Fruit fly (Drosophila melanogaster): ENCODE results near the gene CG11570.
A peak's percentile ranks its signal among the peaks of the same experiment; 100 is the strongest.

The CG11570 gene

dm6 chr3L:11972879-11973278 is 15.3 kb upstream of the CG11570 start, which contains the start of gene Muc68E:
Gene Muc68E (minus strand): TSS chr3L:11972979.
- TF ChIP-seq pan (optimal IDR thresholded peaks at IDR 0.05) (no peak), CG8478 (optimal IDR thresholded peaks at IDR 0.05) (no peak)

dm6 chr3L:11966104-11966503 is 8.5 kb upstream of the CG11570 start, which contains the start of gene prc:
Gene prc (minus strand): TSS chr3L:11966131.
- TF ChIP-seq CG8478 (optimal IDR thresholded peaks at IDR 0.05) (no peak), psq (optimal IDR thresholded peaks at IDR 0.05) (no peak), EcR (GFP tag; optimal IDR thresholded peaks at IDR 0.05) (no peak), usp (GFP tag; optimal IDR thresholded peaks at IDR 0.05) (no peak), Dll (optimal IDR thresholded peaks at IDR 0.05) (no peak), pan (optimal IDR thresholded peaks at IDR 0.05) (no peak)

dm6 chr3L:11953783-11954182 is 3.8 kb downstream of the CG11570 start, which contains the start of gene CG7248:
Gene CG7248 (plus strand): TSS chr3L:11954083.
- no peak for TF ChIP-seq EcR (GFP tag; optimal IDR thresholded peaks at IDR 0.05)
- no peak for TF ChIP-seq pan (optimal IDR thresholded peaks at IDR 0.05)
- no peak for TF ChIP-seq CG8478 (optimal IDR thresholded peaks at IDR 0.05)
- no peak for TF ChIP-seq psq (optimal IDR thresholded peaks at IDR 0.05)
- TF ChIP-seq usp (GFP tag; optimal IDR thresholded peaks at IDR 0.05), result no peak
- TF ChIP-seq Dll (optimal IDR thresholded peaks at IDR 0.05), result no peak

- no peak for TF ChIP-seq Dll (optimal IDR thresholded peaks at IDR 0.05)
- no peak for TF ChIP-seq usp (GFP tag; optimal IDR thresholded peaks at IDR 0.05)
- no peak for TF ChIP-seq pan (optimal IDR thresholded peaks at IDR 0.05)
- TF ChIP-seq psq (optimal IDR thresholded peaks at IDR 0.05), result no peak
- TF ChIP-seq EcR (GFP tag; optimal IDR thresholded peaks at IDR 0.05), result no peak
- TF ChIP-seq CG8478 (optimal IDR thresholded peaks at IDR 0.05), result no peak
These were observed 4.4 kb downstream of the CG11570 start, which contains the start of gene obst-G for dm6 chr3L:11953217-11953616. Gene obst-G (minus strand): TSS chr3L:11953317.

dm6 chr3L:11949539-11949938 is 8.0 kb downstream of the CG11570 start, which contains the start of gene CG17826:
Gene CG17826 (plus strand): TSS chr3L:11949839.
- TF ChIP-seq psq (optimal IDR thresholded peaks at IDR 0.05) (no peak), EcR (GFP tag; optimal IDR thresholded peaks at IDR 0.05) (no peak), usp (GFP tag; optimal IDR thresholded peaks at IDR 0.05) (no peak), pan (optimal IDR thresholded peaks at IDR 0.05) (no peak)

dm6 chr3L:11947357-11947756 is 10.2 kb downstream of the CG11570 start, which contains the start of gene CG7252:
Gene CG7252 (plus strand): TSS chr3L:11947675.
- TF ChIP-seq EcR (GFP tag; optimal IDR thresholded peaks at IDR 0.05) (no peak), pan (optimal IDR thresholded peaks at IDR 0.05) (no peak), CG8478 (optimal IDR thresholded peaks at IDR 0.05) (no peak), Dll (optimal IDR thresholded peaks at IDR 0.05) (no peak), psq (optimal IDR thresholded peaks at IDR 0.05) (no peak), usp (GFP tag; optimal IDR thresholded peaks at IDR 0.05) (no peak)

- TF ChIP-seq usp (GFP tag; optimal IDR thresholded peaks at IDR 0.05), result no peak
- no peak for TF ChIP-seq CG8478 (optimal IDR thresholded peaks at IDR 0.05)
- TF ChIP-seq Dll (optimal IDR thresholded peaks at IDR 0.05), result no peak
- TF ChIP-seq psq (optimal IDR thresholded peaks at IDR 0.05), result no peak
- no peak for TF ChIP-seq EcR (GFP tag; optimal IDR thresholded peaks at IDR 0.05)
- TF ChIP-seq pan (optimal IDR thresholded peaks at IDR 0.05), result no peak
These were observed 12.8 kb downstream of the CG11570 start, which contains the start of gene CG5883 for dm6 chr3L:11944752-11945151. Gene CG5883 (minus strand): TSS chr3L:11944852.

dm6 chr3L:11941612-11942011 is 16.0 kb downstream of the CG11570 start, which contains the start of gene Rpt4R:
Gene Rpt4R (plus strand): TSS chr3L:11941912.
- TF ChIP-seq pan (optimal IDR thresholded peaks at IDR 0.05) (no peak), CG8478 (optimal IDR thresholded peaks at IDR 0.05) (no peak), psq (optimal IDR thresholded peaks at IDR 0.05) (no peak), usp (GFP tag; optimal IDR thresholded peaks at IDR 0.05) (no peak), EcR (GFP tag; optimal IDR thresholded peaks at IDR 0.05) (no peak), Dll (optimal IDR thresholded peaks at IDR 0.05) (no peak)

dm6 chr3L:11938716-11939115 is 18.9 kb downstream of the CG11570 start, which contains the start of gene CG44837:
Gene CG44837 (minus strand): TSS chr3L:11938872.
- TF ChIP-seq CG8478 (optimal IDR thresholded peaks at IDR 0.05) (no peak), pan (optimal IDR thresholded peaks at IDR 0.05) (no peak), psq (optimal IDR thresholded peaks at IDR 0.05) (no peak), usp (GFP tag; optimal IDR thresholded peaks at IDR 0.05) (no peak), Dll (optimal IDR thresholded peaks at IDR 0.05) (no peak), EcR (GFP tag; optimal IDR thresholded peaks at IDR 0.05) (no peak)

dm6 chr3L:11937270-11937669 is 20.3 kb downstream of the CG11570 start:
- TF ChIP-seq pan (optimal IDR thresholded peaks at IDR 0.05), result no peak
- TF ChIP-seq Dll (optimal IDR thresholded peaks at IDR 0.05), result no peak
- no peak for TF ChIP-seq usp (GFP tag; optimal IDR thresholded peaks at IDR 0.05)
- no peak for TF ChIP-seq EcR (GFP tag; optimal IDR thresholded peaks at IDR 0.05)
- TF ChIP-seq psq (optimal IDR thresholded peaks at IDR 0.05), result no peak
- no peak for TF ChIP-seq CG8478 (optimal IDR thresholded peaks at IDR 0.05)

- TF ChIP-seq psq (optimal IDR thresholded peaks at IDR 0.05) (no peak), EcR (GFP tag; optimal IDR thresholded peaks at IDR 0.05) (no peak), Dll (optimal IDR thresholded peaks at IDR 0.05) (no peak), pan (optimal IDR thresholded peaks at IDR 0.05) (no peak), CG8478 (optimal IDR thresholded peaks at IDR 0.05) (no peak), usp (GFP tag; optimal IDR thresholded peaks at IDR 0.05) (no peak)
These were observed 25.9 kb downstream of the CG11570 start for dm6 chr3L:11931619-11932018.

- TF ChIP-seq pan (optimal IDR thresholded peaks at IDR 0.05), result no peak
- no peak for TF ChIP-seq psq (optimal IDR thresholded peaks at IDR 0.05)
- no peak for TF ChIP-seq CG8478 (optimal IDR thresholded peaks at IDR 0.05)
- TF ChIP-seq Dll (optimal IDR thresholded peaks at IDR 0.05), result peak; percentile 35
- no peak for TF ChIP-seq usp (GFP tag; optimal IDR thresholded peaks at IDR 0.05)
- TF ChIP-seq EcR (GFP tag; optimal IDR thresholded peaks at IDR 0.05), result no peak
These were observed 30.3 kb downstream of the CG11570 start, which contains the start of gene byn for dm6 chr3L:11927287-11927743. Gene byn (plus strand): TSS chr3L:11927693.
